Fruit fly (Drosophila melanogaster) whole organism, embryonic: ENCODE results near the gene Chchd2.

ENCODE experiments used
- Abd-B ChIP-seq: fragments of 200-800 bp; sonication (Bioruptor generic); optimal IDR thresholded peaks from 2 replicates; lab custom pipeline; 2018; ENCODE audit warnings: missing biosample characterization, mild to moderate bottlenecking, missing genetic modification characterization, moderate library complexity
- Antp ChIP-seq: fragments of 200-800 bp; sonication (Bioruptor generic); optimal IDR thresholded peaks from 3 replicates; lab custom pipeline; 2016; ENCODE audit warnings: missing biosample characterization, missing genetic modification characterization
- C15 ChIP-seq: fragments of 200-800 bp; sonication (Bioruptor generic); IDR thresholded peaks from 3 replicates; pipeline ENCODE4 v1.3.6; 2022; ENCODE audit warnings: missing biosample characterization, missing genetic modification characterization
- CG10431 ChIP-seq: fragments of 200-800 bp; sonication (Bioruptor generic); optimal IDR thresholded peaks from 3 replicates; lab custom pipeline; 2018; ENCODE audit warnings: missing biosample characterization, mild to moderate bottlenecking, missing genetic modification characterization
- CG11560 ChIP-seq: fragments of 200-800 bp; sonication (Bioruptor generic); IDR thresholded peaks from 3 replicates; pipeline ENCODE4 v1.3.6; 2022; ENCODE audit warnings: missing biosample characterization, missing genetic modification characterization
- CG12236 ChIP-seq: fragments of 200-800 bp; sonication (Bioruptor generic); optimal IDR thresholded peaks from 2 replicates; lab custom pipeline; 2016; ENCODE audit warnings: missing biosample characterization, missing genetic modification characterization
- CG12299 ChIP-seq: fragments of 200-800 bp; sonication (Bioruptor generic); optimal IDR thresholded peaks from 2 replicates; lab custom pipeline; 2018; ENCODE audit warnings: missing biosample characterization, mild to moderate bottlenecking, missing genetic modification characterization
- CG12659 ChIP-seq: fragments of 200-800 bp; sonication (Bioruptor generic); optimal IDR thresholded peaks from 3 replicates; lab custom pipeline; 2017; ENCODE audit warnings: mild to moderate bottlenecking, missing biosample characterization, missing genetic modification reagents, missing genetic modification characterization
- CG13296 ChIP-seq: fragments of 200-800 bp; sonication (Bioruptor generic); optimal IDR thresholded peaks from 3 replicates; lab custom pipeline; 2018; ENCODE audit warnings: missing biosample characterization, mild to moderate bottlenecking, missing genetic modification characterization
- CG13775 ChIP-seq: fragments of 200-800 bp; sonication (Bioruptor generic); optimal IDR thresholded peaks from 3 replicates; lab custom pipeline; 2017; ENCODE audit warnings: missing biosample characterization, mild to moderate bottlenecking, missing genetic modification characterization
- CG14050 ChIP-seq: fragments of 200-800 bp; sonication (Bioruptor generic); IDR thresholded peaks from 3 replicates; pipeline ENCODE4 v1.3.6; 2022; ENCODE audit warnings: missing biosample characterization, missing genetic modification characterization
- CG14965 ChIP-seq: fragments of 200-800 bp; sonication (Bioruptor generic); optimal IDR thresholded peaks from 2 replicates; lab custom pipeline; 2016; ENCODE audit warnings: missing biosample characterization, missing genetic modification characterization, borderline replicate concordance
- CG15514 ChIP-seq: fragments of 200-800 bp; sonication (Bioruptor generic); optimal IDR thresholded peaks from 3 replicates; lab custom pipeline; 2017; ENCODE audit warnings: missing biosample characterization, missing genetic modification characterization, mild to moderate bottlenecking, moderate library complexity, missing genetic modification reagents
- CG16815 ChIP-seq: fragments of 200-800 bp; sonication (Bioruptor generic); optimal IDR thresholded peaks from 3 replicates; lab custom pipeline; 2017; ENCODE audit warnings: missing biosample characterization, mild to moderate bottlenecking, missing genetic modification characterization
- CG18764 ChIP-seq: fragments of 200-800 bp; sonication (Bioruptor generic); optimal IDR thresholded peaks from 3 replicates; lab custom pipeline; 2016; ENCODE audit warnings: missing biosample characterization, missing genetic modification characterization
- CG2120 ChIP-seq: fragments of 200-800 bp; sonication (Bioruptor generic); optimal IDR thresholded peaks from 3 replicates; lab custom pipeline; 2016; ENCODE audit warnings: missing biosample characterization, missing genetic modification characterization
- CG2875 ChIP-seq: fragments of 200-800 bp; sonication (Bioruptor generic); optimal IDR thresholded peaks from 2 replicates; lab custom pipeline; 2017; ENCODE audit warnings: missing biosample characterization, mild to moderate bottlenecking, missing genetic modification characterization, missing genetic modification reagents
- CG31365 ChIP-seq: fragments of 200-800 bp; sonication (Bioruptor generic); optimal IDR thresholded peaks from 2 replicates; lab custom pipeline; 2018; ENCODE audit warnings: missing biosample characterization, mild to moderate bottlenecking, missing genetic modification characterization
- CG31388 ChIP-seq: fragments of 200-800 bp; sonication (Bioruptor generic); optimal IDR thresholded peaks from 2 replicates; lab custom pipeline; 2016; ENCODE audit warnings: missing biosample characterization, missing genetic modification characterization
- CG3407 ChIP-seq: fragments of 200-800 bp; sonication (Bioruptor generic); optimal IDR thresholded peaks from 2 replicates; lab custom pipeline; 2018; ENCODE audit warnings: missing biosample characterization, mild to moderate bottlenecking, missing genetic modification characterization
- CG34422 ChIP-seq: fragments of 200-800 bp; sonication (Bioruptor generic); IDR thresholded peaks from 3 replicates; pipeline ENCODE4 v1.3.6; 2022; ENCODE audit warnings: missing biosample characterization, missing genetic modification characterization
- CG5245 ChIP-seq: fragments of 200-800 bp; sonication (Bioruptor generic); optimal IDR thresholded peaks from 3 replicates; lab custom pipeline; 2016; ENCODE audit warnings: missing biosample characterization, missing genetic modification characterization
- CG6254 ChIP-seq: fragments of 200-800 bp; sonication (Bioruptor generic); optimal IDR thresholded peaks from 3 replicates; lab custom pipeline; 2017; ENCODE audit warnings: mild to moderate bottlenecking, missing biosample characterization, missing genetic modification reagents, missing genetic modification characterization
- CG6791 ChIP-seq: fragments of 200-800 bp; sonication (Bioruptor generic); IDR thresholded peaks from 3 replicates; pipeline ENCODE4 v1.3.6; 2022; ENCODE audit warnings: missing biosample characterization, missing genetic modification characterization; ENCODE audit not compliant: partially characterized antibody
- Dll ChIP-seq: fragments of 200-800 bp; sonication (Bioruptor generic); IDR thresholded peaks from 4 replicates; pipeline ENCODE4 v1.3.6; 2022; ENCODE audit warnings: missing biosample characterization, missing genetic modification characterization; ENCODE audit not compliant: partially characterized antibody
- Dref ChIP-seq: fragments of 200-800 bp; sonication (Bioruptor generic); IDR thresholded peaks from 2 replicates; pipeline ENCODE4 v1.3.6; 2022; ENCODE audit warnings: missing biosample characterization, missing genetic modification characterization
- Eip74EF ChIP-seq, 2 experiments: fragments of 200-800 bp in 1 of 2; fragments of >200 bp in 1 of 2; sonication (Bioruptor generic) in 1 of 2; optimal IDR thresholded peaks; 2 replicates each; lab custom pipeline; 2017 to 2019; ENCODE audit warnings: missing biosample characterization in 2 of 2, missing genetic modification characterization in 2 of 2, mild to moderate bottlenecking in 1 of 2, moderate library complexity in 1 of 2
- Hr3 ChIP-seq: fragments of 200-800 bp; sonication (Bioruptor generic); optimal IDR thresholded peaks from 3 replicates; lab custom pipeline; 2016; ENCODE audit warnings: missing biosample characterization, missing genetic modification characterization
- Hr51 ChIP-seq, 2 experiments: fragments of 200-800 bp; sonication (Bioruptor generic); optimal IDR thresholded peaks; 2 replicates in 1 of 2; 3 replicates in 1 of 2; lab custom pipeline; 2016 to 2018; ENCODE audit warnings: missing biosample characterization in 2 of 2, missing genetic modification characterization in 2 of 2, mild to moderate bottlenecking in 1 of 2, moderate library complexity in 1 of 2
- MBD-R2 ChIP-seq: fragments of 200-800 bp; sonication (Bioruptor generic); IDR thresholded peaks from 2 replicates; pipeline ENCODE4 v1.3.6; 2022; ENCODE audit warnings: missing biosample characterization, missing genetic modification characterization
- Med ChIP-seq: fragments of 200-800 bp; sonication (Bioruptor generic); peaks from one replicate; lab custom pipeline; 2016; ENCODE audit warnings: missing biosample characterization, missing genetic modification characterization, mild to moderate bottlenecking, inconsistent platforms, moderate library complexity
- Mes4 ChIP-seq: fragments of 200-800 bp; sonication (Bioruptor generic); optimal IDR thresholded peaks from 2 replicates; lab custom pipeline; 2016; ENCODE audit warnings: missing biosample characterization, missing genetic modification characterization
- Rfx ChIP-seq: fragments of 200-800 bp; sonication (Bioruptor generic); IDR thresholded peaks from 2 replicates; pipeline ENCODE4 v1.3.6; 2022; ENCODE audit warnings: missing biosample characterization, missing genetic modification characterization
- Sin3A ChIP-seq: fragments of >200 bp; optimal IDR thresholded peaks from 2 replicates; lab custom pipeline; 2018
- Sox102F ChIP-seq: fragments of 200-800 bp; sonication (Bioruptor generic); optimal IDR thresholded peaks from 2 replicates; lab custom pipeline; 2018; ENCODE audit warnings: missing biosample characterization, mild to moderate bottlenecking, missing genetic modification characterization, moderate library complexity
- ab ChIP-seq: fragments of 200-800 bp; sonication (Bioruptor generic); optimal IDR thresholded peaks from 2 replicates; lab custom pipeline; 2016; ENCODE audit warnings: missing biosample characterization, missing genetic modification characterization
- amos ChIP-seq: fragments of 200-800 bp; sonication (Bioruptor generic); IDR thresholded peaks from 2 replicates; pipeline ENCODE4 v1.3.6; 2022; ENCODE audit warnings: missing biosample characterization, missing genetic modification characterization; ENCODE audit not compliant: partially characterized antibody
- aop ChIP-seq: fragments of 200-800 bp; sonication (Bioruptor generic); IDR thresholded peaks from 2 replicates; pipeline ENCODE4 v1.3.6; 2022; ENCODE audit warnings: missing biosample characterization, missing genetic modification characterization
- bab2 ChIP-seq: fragments of 200-800 bp; sonication (Bioruptor generic); optimal IDR thresholded peaks from 2 replicates; lab custom pipeline; 2016; ENCODE audit warnings: missing biosample characterization, missing genetic modification characterization
- cas ChIP-seq: fragments of 200-800 bp; sonication (Bioruptor generic); IDR thresholded peaks from 2 replicates; pipeline ENCODE4 v1.3.6; 2022; ENCODE audit warnings: missing biosample characterization, missing genetic modification characterization
- chm ChIP-seq: fragments of 200-800 bp; sonication (Bioruptor generic); IDR thresholded peaks from 2 replicates; pipeline ENCODE4 v1.3.6; 2022; ENCODE audit warnings: missing biosample characterization, missing genetic modification characterization
- dysf ChIP-seq: fragments of 200-800 bp; sonication (Bioruptor generic); IDR thresholded peaks from 3 replicates; pipeline ENCODE4 v1.3.6; 2022; ENCODE audit warnings: missing biosample characterization, missing genetic modification characterization
- eyg ChIP-seq: fragments of 200-800 bp; sonication (Bioruptor generic); optimal IDR thresholded peaks from 3 replicates; lab custom pipeline; 2016; ENCODE audit warnings: missing biosample characterization, missing genetic modification characterization
- fd64A ChIP-seq: fragments of 200-800 bp; sonication (Bioruptor generic); optimal IDR thresholded peaks from 3 replicates; lab custom pipeline; 2018; ENCODE audit warnings: missing biosample characterization, mild to moderate bottlenecking, missing genetic modification characterization
- h ChIP-seq: fragments of >200 bp; optimal IDR thresholded peaks from 2 replicates; lab custom pipeline; 2017
- otp ChIP-seq: fragments of 200-800 bp; sonication (Bioruptor generic); IDR thresholded peaks from 3 replicates; pipeline ENCODE4, ENCODE4 v1.3.6; 2022; ENCODE audit warnings: missing biosample characterization, missing genetic modification characterization
- pfk ChIP-seq: fragments of 200-800 bp; sonication (Bioruptor generic); optimal IDR thresholded peaks from 2 replicates; lab custom pipeline; 2018; ENCODE audit warnings: missing biosample characterization, mild to moderate bottlenecking, missing genetic modification characterization, moderate library complexity
- pho ChIP-seq: fragments of 200-800 bp; sonication (Bioruptor generic); optimal IDR thresholded peaks from 2 replicates; lab custom pipeline; 2016; ENCODE audit warnings: missing biosample characterization, missing genetic modification characterization
- pum ChIP-seq: fragments of 200-800 bp; sonication (Bioruptor generic); optimal IDR thresholded peaks from 2 replicates; lab custom pipeline; 2016; ENCODE audit warnings: missing biosample characterization, missing genetic modification characterization
- sd ChIP-seq: fragments of 200-800 bp; sonication (Bioruptor generic); optimal IDR thresholded peaks from 3 replicates; lab custom pipeline; 2018; ENCODE audit warnings: missing biosample characterization, mild to moderate bottlenecking, missing genetic modification characterization, moderate library complexity
- tap ChIP-seq: fragments of 200-800 bp; optimal IDR thresholded peaks from 3 replicates; lab custom pipeline; 2019; ENCODE audit warnings: missing biosample characterization, mild to moderate bottlenecking, missing genetic modification characterization, moderate library complexity

The Chchd2 gene

dm6 chrX:17178484-17178921 lies 29.7 kb downstream of the Chchd2 start (continued):
- TF ChIP-seq CG3407 (no peak), Dll (GFP tag; lab: Robert Waterston, UW) (no peak), Med (GFP tag; lab: Kevin White, UChicago) (peak; percentile 99), pfk (peak; percentile 35), CG15514 (GFP tag; lab: Kevin White, UChicago) (peak; percentile 90), aop (GFP tag; lab: Robert Waterston, UW) (no peak), CG14965 (GFP tag; lab: Kevin White, UChicago) (peak; percentile 49), h (no peak), Hr51 (GFP tag; optimal IDR thresholded peaks at IDR 0.05; lab: Kevin White, UChicago) (no peak), Dref (GFP tag; lab: Robert Waterston, UW) (no peak), Abd-B (GFP tag; lab: Kevin White, UChicago) (no peak), Sin3A (lab: Kevin White, UChicago) (no peak), dysf (GFP tag; lab: Robert Waterston, UW) (peak; percentile 99), eyg (GFP tag; lab: Kevin White, UChicago) (peak; percentile 95), CG18764 (GFP tag; lab: Kevin White, UChicago) (peak; percentile 95), CG2120 (GFP tag; lab: Kevin White, UChicago) (no peak), Rfx (GFP tag; lab: Robert Waterston, UW) (peak; percentile 98), CG12659 (GFP tag; lab: Kevin White, UChicago) (peak; percentile 39), CG6254 (peak; percentile 95), amos (GFP tag; lab: Robert Waterston, UW) (no peak), tap (tag; lab: Kevin White, UChicago) (peak; percentile 99), CG14050 (peak; percentile 95), CG13296 (GFP tag; lab: Kevin White, UChicago) (peak; percentile 97), MBD-R2 (peak; percentile 98), CG6791 (GFP tag; lab: Robert Waterston, UW) (no peak), pho (GFP tag; lab: Kevin White, UChicago) (no peak), CG12236 (GFP tag; lab: Kevin White, UChicago) (no peak), pum (peak; percentile 92), CG13775 (GFP tag; lab: Kevin White, UChicago) (peak; percentile 91), fd64A (peak; percentile 94), CG11560 (tag; lab: Robert Waterston, UW) (peak; percentile 91), otp (GFP tag; lab: Robert Waterston, UW) (peak; percentile 92), Eip74EF (GFP tag; optimal IDR thresholded peaks at IDR 0.05; lab: Kevin White, UChicago) (peak in 1 of 2 experiments; percentile 99), CG31365 (tag; lab: Kevin White, UChicago) (peak; percentile 83), sd (tag; lab: Kevin White, UChicago) (no peak), cas (GFP tag; lab: Robert Waterston, UW) (peak; percentile 97), CG12299 (tag; lab: Kevin White, UChicago) (no peak), C15 (GFP tag; lab: Robert Waterston, UW) (peak; percentile 96), CG10431 (GFP tag; lab: Kevin White, UChicago) (no peak), CG5245 (GFP tag; lab: Kevin White, UChicago) (peak; percentile 96), Mes4 (GFP tag; lab: Kevin White, UChicago) (no peak), bab2 (GFP tag; lab: Kevin White, UChicago) (peak; percentile 98), Sox102F (GFP tag; lab: Kevin White, UChicago) (no peak), Hr3 (peak; percentile 97), chm (GFP tag; lab: Robert Waterston, UW) (peak; percentile 70; the same call in 1 of the 2 replicates), CG2875 (GFP tag; lab: Kevin White, UChicago) (no peak), ab (GFP tag; lab: Kevin White, UChicago) (no peak), Antp (GFP tag; lab: Kevin White, UChicago) (peak; percentile 83), CG31388 (GFP tag; lab: Kevin White, UChicago) (peak; percentile 93), CG16815 (no peak), CG34422 (GFP tag; lab: Robert Waterston, UW) (peak; percentile 99)
